Worm (Caenorhabditis elegans) whole organism, L4/young adult: Measurements from ENCODE around the gene F23H12.7.

ENCODE experiments used
- W03F9.2 ChIP-seq: fragments of 150-350 bp; optimal IDR thresholded peaks from 2 replicates; lab custom pipeline; 2014; ENCODE audit warnings: missing biosample characterization, missing genetic modification characterization
- him-1 ChIP-seq: sonication (generic microtip); optimal IDR thresholded peaks from 2 replicates; lab custom pipeline; 2016; ENCODE audit warnings: missing genotype, missing genetic modification reagents, missing genetic modification characterization, missing compliant biosample characterization

- no peak for TF ChIP-seq him-1 (tag; lab: Kevin White, UChicago)
- no peak for TF ChIP-seq W03F9.2 (tag; lab: Kevin White, UChicago)
Measured at ce11 chrV:12358347-12358746, 13.1 kb upstream of the F23H12.7 start, which contains the start of gene F23H12.5.
